Worm (Caenorhabditis elegans): ENCODE measurements around the gene pac-1.

Gene pac-1

ce11 chrIII:8494708-8495107 is at the start of gene pac-1:
Gene pac-1 (plus strand): TSS chrIII:8495008.
- TF ChIP-seq med-1 (GFP tag; optimal IDR thresholded peaks at IDR 0.05; ENCODE audit: insufficient read depth) (no peak), ztf-29 (GFP tag; IDR thresholded peaks at IDR 0.05) (no peak), ref-1 (GFP tag; conservative IDR thresholded peaks at IDR 0.05) (no peak), flt-1 (GFP tag; IDR thresholded peaks at IDR 0.05) (no peak), ztf-23 (GFP tag; IDR thresholded peaks at IDR 0.05) (no peak), tab-1 (GFP tag; IDR thresholded peaks at IDR 0.05) (no peak), T22C8.4 (GFP tag; IDR thresholded peaks at IDR 0.05) (no peak), klf-2 (GFP tag; conservative IDR thresholded peaks at IDR 0.05) (no peak), cog-1 (tag; optimal IDR thresholded peaks at IDR 0.05) (no peak)

- no peak for TF ChIP-seq flt-1 (GFP tag; IDR thresholded peaks at IDR 0.05)
- no peak for TF ChIP-seq ztf-23 (GFP tag; IDR thresholded peaks at IDR 0.05)
- no peak for TF ChIP-seq tab-1 (GFP tag; IDR thresholded peaks at IDR 0.05)
- no peak for TF ChIP-seq klf-2 (GFP tag; conservative IDR thresholded peaks at IDR 0.05)
- no peak for TF ChIP-seq ref-1 (GFP tag; conservative IDR thresholded peaks at IDR 0.05)
- TF ChIP-seq T22C8.4 (GFP tag; IDR thresholded peaks at IDR 0.05), result no peak
- TF ChIP-seq cog-1 (tag; optimal IDR thresholded peaks at IDR 0.05), result no peak
- TF ChIP-seq med-1 (GFP tag; optimal IDR thresholded peaks at IDR 0.05; ENCODE audit: insufficient read depth), result no peak
- no peak for TF ChIP-seq ztf-29 (GFP tag; IDR thresholded peaks at IDR 0.05)
Measured at ce11 chrIII:8446061-8446460, 48.7 kb upstream of the pac-1 start.

ce11 chrIII:8446534-8446933 is 48.3 kb upstream of the pac-1 start, which contains the start of gene hsp-110:
Gene hsp-110 (minus strand): TSS chrIII:8446909.
- TF ChIP-seq ztf-29 (GFP tag; IDR thresholded peaks at IDR 0.05), result no peak
- no peak for TF ChIP-seq tab-1 (GFP tag; IDR thresholded peaks at IDR 0.05)
- TF ChIP-seq cog-1 (tag; optimal IDR thresholded peaks at IDR 0.05), result no peak
- TF ChIP-seq ztf-23 (GFP tag; IDR thresholded peaks at IDR 0.05), result no peak
- no peak for TF ChIP-seq T22C8.4 (GFP tag; IDR thresholded peaks at IDR 0.05)
- TF ChIP-seq klf-2 (GFP tag; conservative IDR thresholded peaks at IDR 0.05), result no peak
- no peak for TF ChIP-seq med-1 (GFP tag; optimal IDR thresholded peaks at IDR 0.05; ENCODE audit: insufficient read depth)
- TF ChIP-seq flt-1 (GFP tag; IDR thresholded peaks at IDR 0.05), result no peak
- TF ChIP-seq ref-1 (GFP tag; conservative IDR thresholded peaks at IDR 0.05), result no peak

- no peak for TF ChIP-seq ref-1 (GFP tag; conservative IDR thresholded peaks at IDR 0.05)
- peak; percentile 79 for TF ChIP-seq flt-1 (GFP tag; IDR thresholded peaks at IDR 0.05)
- TF ChIP-seq T22C8.4 (GFP tag; IDR thresholded peaks at IDR 0.05), result no peak
- TF ChIP-seq ztf-23 (GFP tag; IDR thresholded peaks at IDR 0.05), result peak; percentile 78
- peak; percentile 90 for TF ChIP-seq cog-1 (tag; optimal IDR thresholded peaks at IDR 0.05)
- no peak for TF ChIP-seq ztf-29 (GFP tag; IDR thresholded peaks at IDR 0.05)
Measured at ce11 chrIII:8446940-8447403, 47.8 kb upstream of the pac-1 start, which contains the start of gene rpn-3. Gene rpn-3 (plus strand): TSS chrIII:8447353.

ce11 chrIII:8449160-8449807 is 45.5 kb upstream of the pac-1 start, which contains the start of gene mrpl-32:
Gene mrpl-32 (plus strand): TSS chrIII:8449757.
- no peak for TF ChIP-seq ztf-29 (GFP tag; IDR thresholded peaks at IDR 0.05)
- no peak for TF ChIP-seq flt-1 (GFP tag; IDR thresholded peaks at IDR 0.05)
- TF ChIP-seq T22C8.4 (GFP tag; IDR thresholded peaks at IDR 0.05), result no peak
- TF ChIP-seq med-1 (GFP tag; optimal IDR thresholded peaks at IDR 0.05; ENCODE audit: insufficient read depth), result no peak
- no peak for TF ChIP-seq klf-2 (GFP tag; conservative IDR thresholded peaks at IDR 0.05)
- no peak for TF ChIP-seq cog-1 (tag; optimal IDR thresholded peaks at IDR 0.05)
- no peak for TF ChIP-seq ztf-23 (GFP tag; IDR thresholded peaks at IDR 0.05)

- TF ChIP-seq ztf-23 (GFP tag; IDR thresholded peaks at IDR 0.05) (no peak), tab-1 (GFP tag; IDR thresholded peaks at IDR 0.05) (no peak), ref-1 (GFP tag; conservative IDR thresholded peaks at IDR 0.05) (no peak)
Measured at ce11 chrIII:8450494-8450893, 44.3 kb upstream of the pac-1 start.

- TF ChIP-seq klf-2 (GFP tag; conservative IDR thresholded peaks at IDR 0.05), result no peak
- no peak for TF ChIP-seq tab-1 (GFP tag; IDR thresholded peaks at IDR 0.05)
- no peak for TF ChIP-seq ztf-29 (GFP tag; IDR thresholded peaks at IDR 0.05)
- TF ChIP-seq T22C8.4 (GFP tag; IDR thresholded peaks at IDR 0.05), result no peak
- TF ChIP-seq ref-1 (GFP tag; conservative IDR thresholded peaks at IDR 0.05), result no peak
- no peak for TF ChIP-seq flt-1 (GFP tag; IDR thresholded peaks at IDR 0.05)
- TF ChIP-seq med-1 (GFP tag; optimal IDR thresholded peaks at IDR 0.05; ENCODE audit: insufficient read depth), result no peak
- TF ChIP-seq ztf-23 (GFP tag; IDR thresholded peaks at IDR 0.05), result no peak
- TF ChIP-seq cog-1 (tag; optimal IDR thresholded peaks at IDR 0.05), result no peak
Measured at ce11 chrIII:8451181-8451580, 43.6 kb upstream of the pac-1 start.

ce11 chrIII:8457605-8458004 is 37.2 kb upstream of the pac-1 start:
- TF ChIP-seq flt-1 (GFP tag; IDR thresholded peaks at IDR 0.05), result no peak
- TF ChIP-seq cog-1 (tag; optimal IDR thresholded peaks at IDR 0.05), result no peak
- no peak for TF ChIP-seq ztf-23 (GFP tag; IDR thresholded peaks at IDR 0.05)
- TF ChIP-seq tab-1 (GFP tag; IDR thresholded peaks at IDR 0.05), result no peak
- no peak for TF ChIP-seq T22C8.4 (GFP tag; IDR thresholded peaks at IDR 0.05)
- no peak for TF ChIP-seq med-1 (GFP tag; optimal IDR thresholded peaks at IDR 0.05; ENCODE audit: insufficient read depth)

ce11 chrIII:8461410-8461809 is 33.4 kb upstream of the pac-1 start:
- TF ChIP-seq cog-1 (tag; optimal IDR thresholded peaks at IDR 0.05) (no peak), T22C8.4 (GFP tag; IDR thresholded peaks at IDR 0.05) (no peak), ztf-23 (GFP tag; IDR thresholded peaks at IDR 0.05) (no peak), klf-2 (GFP tag; conservative IDR thresholded peaks at IDR 0.05) (no peak), ztf-29 (GFP tag; IDR thresholded peaks at IDR 0.05) (no peak), med-1 (GFP tag; optimal IDR thresholded peaks at IDR 0.05; ENCODE audit: insufficient read depth) (no peak), ref-1 (GFP tag; conservative IDR thresholded peaks at IDR 0.05) (no peak), flt-1 (GFP tag; IDR thresholded peaks at IDR 0.05) (no peak), tab-1 (GFP tag; IDR thresholded peaks at IDR 0.05) (no peak)

- TF ChIP-seq klf-2 (GFP tag; conservative IDR thresholded peaks at IDR 0.05), result no peak
- TF ChIP-seq cog-1 (tag; optimal IDR thresholded peaks at IDR 0.05), result no peak
- no peak for TF ChIP-seq ztf-29 (GFP tag; IDR thresholded peaks at IDR 0.05)
- TF ChIP-seq med-1 (GFP tag; optimal IDR thresholded peaks at IDR 0.05; ENCODE audit: insufficient read depth), result no peak
- no peak for TF ChIP-seq tab-1 (GFP tag; IDR thresholded peaks at IDR 0.05)
- no peak for TF ChIP-seq T22C8.4 (GFP tag; IDR thresholded peaks at IDR 0.05)
- TF ChIP-seq ztf-23 (GFP tag; IDR thresholded peaks at IDR 0.05), result no peak
- TF ChIP-seq flt-1 (GFP tag; IDR thresholded peaks at IDR 0.05), result no peak
- no peak for TF ChIP-seq ref-1 (GFP tag; conservative IDR thresholded peaks at IDR 0.05)
Measured at ce11 chrIII:8466735-8467134, 28.1 kb upstream of the pac-1 start, which contains the start of gene mig-39. Gene mig-39 (plus strand): TSS chrIII:8467035.
